Fruit fly (Drosophila melanogaster): ENCODE data around the gene Akap200.

DNA sequence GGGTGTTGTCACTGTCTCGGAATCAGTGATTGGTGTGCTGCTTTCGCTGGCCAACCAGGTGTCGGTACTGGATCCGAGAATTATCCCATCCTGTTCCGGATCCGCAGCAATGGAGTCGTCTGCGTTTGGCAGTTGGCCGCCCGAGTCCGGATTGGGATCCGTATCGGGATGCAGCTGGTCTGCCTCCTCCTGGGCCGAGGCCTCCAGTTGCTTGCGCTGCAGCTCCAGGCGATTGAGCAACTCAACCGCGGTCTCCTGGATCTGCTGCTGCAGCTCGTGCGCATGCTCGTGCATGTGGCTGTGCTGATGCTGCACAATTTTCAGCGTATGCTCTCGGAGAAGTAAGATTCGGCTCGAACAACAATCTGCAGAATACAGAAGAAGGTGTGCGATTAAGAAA lies 16.6 kb downstream of the Akap200 start:
- TF ChIP-seq Pif1B (GFP tag; optimal IDR thresholded peaks at IDR 0.05) (no peak), gl (tag; optimal IDR thresholded peaks at IDR 0.05) (no peak), CG13204 (GFP tag; optimal IDR thresholded peaks at IDR 0.05) (no peak), CG8159 (tag; optimal IDR thresholded peaks at IDR 0.05) (no peak), CG8301 (tag; optimal IDR thresholded peaks at IDR 0.05) (no peak), EcR (GFP tag; optimal IDR thresholded peaks at IDR 0.05) (no peak), CG15710 (tag; optimal IDR thresholded peaks at IDR 0.05) (no peak)

All from whole organism, pupa.